Fruit fly (Drosophila melanogaster): Measurements from ENCODE around the gene robl37BC.

Gene robl37BC

DNA sequence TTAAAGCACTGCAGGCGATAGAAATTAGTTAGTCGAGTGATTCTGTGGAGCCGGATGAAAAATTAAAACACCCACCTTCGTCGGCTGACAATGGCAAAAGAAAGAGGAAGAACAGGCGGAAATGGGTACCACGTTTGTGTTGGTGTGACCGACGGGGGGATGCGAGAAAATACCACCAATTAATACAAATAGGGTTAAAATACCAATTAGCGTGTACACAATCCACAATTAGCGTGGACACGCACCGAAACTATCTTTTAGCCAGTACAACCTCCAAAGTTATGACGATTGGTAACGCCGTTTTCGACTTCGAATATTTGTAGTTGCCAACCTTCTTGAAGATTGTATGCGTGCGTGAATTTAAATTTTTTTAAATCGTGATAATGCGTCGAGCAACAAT lies 1.5 kb upstream of the robl37BC start, which contains the start of gene RpL30 (continued):
- TF ChIP-seq klu (GFP tag; IDR thresholded peaks at IDR 0.05) (no peak; the same call in 1 of the 2 replicates), CG10431 (GFP tag; optimal IDR thresholded peaks at IDR 0.05) (peak; percentile 94), CG5953 (GFP tag; IDR thresholded peaks at IDR 0.05) (peak; percentile 89), CG10654 (GFP tag; optimal IDR thresholded peaks at IDR 0.05) (peak; percentile 80), ro (GFP tag; IDR thresholded peaks at IDR 0.05) (peak; percentile 44; the same call in 1 of the 2 replicates), unc-4 (GFP tag; IDR thresholded peaks at IDR 0.05; ENCODE audit: partially characterized antibody) (peak; percentile 68), kni (GFP tag; optimal IDR thresholded peaks at IDR 0.05) (peak; percentile 89), tna (GFP tag; IDR thresholded peaks at IDR 0.05; ENCODE audit: partially characterized antibody) (no peak), ems (GFP tag; optimal IDR thresholded peaks at IDR 0.05) (peak; percentile 88), bowl (GFP tag; IDR thresholded peaks at IDR 0.05) (peak; percentile 71), Gug (GFP tag; IDR thresholded peaks at IDR 0.05) (peak; percentile 49; the same call in 3 of the 4 replicates), sob (GFP tag; IDR thresholded peaks at IDR 0.05) (peak; percentile 93), yki (optimal IDR thresholded peaks at IDR 0.05) (no peak), CG7928 (GFP tag; optimal IDR thresholded peaks at IDR 0.05) (peak; percentile 75), ab (GFP tag; optimal IDR thresholded peaks at IDR 0.05) (peak; percentile 35), Dad (GFP tag; optimal IDR thresholded peaks at IDR 0.05) (peak; percentile 93), CG10462 (GFP tag; optimal IDR thresholded peaks at IDR 0.05) (peak; percentile 77), odd (GFP tag; optimal IDR thresholded peaks at IDR 0.05) (peak; percentile 96), CG2889 (GFP tag; IDR thresholded peaks at IDR 0.05) (peak; percentile 63; the same call in 1 of the 3 replicates), CkIIα-i1 (GFP tag; IDR thresholded peaks at IDR 0.05) (0 out of 2 replicates have a peak, but pooled peaks have one; percentile 52), Bteb2 (GFP tag; optimal IDR thresholded peaks at IDR 0.05) (peak; percentile 88), chinmo (GFP tag; IDR thresholded peaks at IDR 0.05; ENCODE audit: partially characterized antibody) (peak; percentile 86; the same call in 3 of the 4 replicates), CG42726 (GFP tag; IDR thresholded peaks at IDR 0.05; ENCODE audit: partially characterized antibody) (peak; percentile 55), h (optimal IDR thresholded peaks at IDR 0.05) (no peak), CG12942 (GFP tag; optimal IDR thresholded peaks at IDR 0.05) (peak; percentile 84), sna (GFP tag; IDR thresholded peaks at IDR 0.05; ENCODE audit: partially characterized antibody) (peak; percentile 19; the same call in 1 of the 2 replicates), CG31441 (GFP tag; IDR thresholded peaks at IDR 0.05) (peak; percentile 90), CG4854 (GFP tag; optimal IDR thresholded peaks at IDR 0.05) (peak; percentile 98), otp (GFP tag; IDR thresholded peaks at IDR 0.05) (peak; percentile 94), lilli (GFP tag; optimal IDR thresholded peaks at IDR 0.05) (peak; percentile 79), sens-2 (GFP tag; IDR thresholded peaks at IDR 0.05) (peak; percentile 90), Sry-β (GFP tag; optimal IDR thresholded peaks at IDR 0.05) (peak; percentile 61), CG6854 (GFP tag; optimal IDR thresholded peaks at IDR 0.05) (peak; percentile 95), gsb-n (tag; optimal IDR thresholded peaks at IDR 0.05) (peak; percentile 91), danr (GFP tag; IDR thresholded peaks at IDR 0.05) (0 out of 2 replicates have a peak, but pooled peaks have one; percentile 27), CG7786 (GFP tag; optimal IDR thresholded peaks at IDR 0.05) (peak; percentile 82), ttk (GFP tag; IDR thresholded peaks at IDR 0.05) (peak; percentile 74), Fer3 (tag; optimal IDR thresholded peaks at IDR 0.05) (peak; percentile 92), Hey (tag; optimal IDR thresholded peaks at IDR 0.05) (peak; percentile 84), CG15479 (GFP tag; optimal IDR thresholded peaks at IDR 0.05) (peak; percentile 23), CG4404 (GFP tag; IDR thresholded peaks at IDR 0.05) (peak; percentile 52; the same call in 1 of the 2 replicates), TFAM (GFP tag; optimal IDR thresholded peaks at IDR 0.05) (peak; percentile 69), pros (GFP tag; optimal IDR thresholded peaks at IDR 0.05) (peak; percentile 31), MESR4 (GFP tag; optimal IDR thresholded peaks at IDR 0.05) (peak; percentile 100), luna (GFP tag; optimal IDR thresholded peaks at IDR 0.05) (peak; percentile 93), crp (GFP tag; optimal IDR thresholded peaks at IDR 0.05) (peak in 1 of 2 experiments; percentile 70), CG10366 (GFP tag; IDR thresholded peaks at IDR 0.05) (peak; percentile 75), Elba2 (GFP tag; optimal IDR thresholded peaks at IDR 0.05) (peak; percentile 70), HLHmδ (GFP tag; optimal IDR thresholded peaks at IDR 0.05) (peak; percentile 99), D (optimal IDR thresholded peaks at IDR 0.05) (no peak), D (GFP tag; optimal IDR thresholded peaks at IDR 0.05) (peak; percentile 83)

All from whole organism, embryonic.